Worm (Caenorhabditis elegans) whole organism, late embryonic: Measurements from ENCODE around the gene gldi-2.

Source experiments
- C08G9.2 ChIP-seq: sonication (generic microtip); optimal IDR thresholded peaks from 2 replicates; lab custom pipeline; 2016; ENCODE audit warnings: mild to moderate bottlenecking, missing genetic modification characterization, moderate library complexity, missing compliant biosample characterization
- C38D4.7 ChIP-seq: fragments of 200-800 bp; sonication (Bioruptor generic); optimal IDR thresholded peaks from 2 replicates; lab custom pipeline; 2018; ENCODE audit warnings: mild to moderate bottlenecking, missing genetic modification characterization, moderate library complexity, missing compliant biosample characterization
- F13H6.1 ChIP-seq: sonication (generic microtip); optimal IDR thresholded peaks from 2 replicates; lab custom pipeline; 2016; ENCODE audit warnings: missing genetic modification characterization, missing compliant biosample characterization
- K02D7.2 ChIP-seq: sonication (generic microtip); optimal IDR thresholded peaks from 2 replicates; lab custom pipeline; 2017; ENCODE audit warnings: mild to moderate bottlenecking, missing genetic modification characterization, missing compliant biosample characterization
- K09A11.1 ChIP-seq: sonication (generic microtip); optimal IDR thresholded peaks from 2 replicates; lab custom pipeline; 2017; ENCODE audit warnings: antibody characterized with exemption, mild to moderate bottlenecking, missing genetic modification characterization, missing compliant biosample characterization; ENCODE audit not compliant: insufficient read depth
- T23F11.4 ChIP-seq: fragments of 200-800 bp; sonication (Bioruptor generic); optimal IDR thresholded peaks from 2 replicates; lab custom pipeline; 2018; ENCODE audit warnings: mild to moderate bottlenecking, missing genetic modification characterization, missing compliant biosample characterization
- ahr-1 ChIP-seq: sonication (generic microtip); optimal IDR thresholded peaks from 2 replicates; lab custom pipeline; 2016; ENCODE audit warnings: missing genetic modification characterization, missing compliant biosample characterization
- ceh-14 ChIP-seq: sonication (generic microtip); optimal IDR thresholded peaks from 2 replicates; lab custom pipeline; 2016; ENCODE audit warnings: missing genotype, missing genetic modification characterization, missing compliant biosample characterization
- ceh-2 ChIP-seq: sonication (generic microtip); optimal IDR thresholded peaks from 2 replicates; lab custom pipeline; 2016; ENCODE audit warnings: missing genotype, missing genetic modification characterization, missing compliant biosample characterization
- ceh-24 ChIP-seq: sonication (generic microtip); optimal IDR thresholded peaks from 2 replicates; lab custom pipeline; 2016; ENCODE audit warnings: mild to moderate bottlenecking, missing genetic modification characterization, missing compliant biosample characterization
- ceh-31 ChIP-seq: sonication (generic microtip); optimal IDR thresholded peaks from 2 replicates; lab custom pipeline; 2016; ENCODE audit warnings: missing genetic modification characterization, missing compliant biosample characterization
- ceh-45 ChIP-seq: fragments of 200-800 bp; sonication (Bioruptor generic); IDR thresholded peaks from 2 replicates; pipeline ENCODE4 v1.3.6; 2022; ENCODE audit warnings: missing genetic modification reagents, missing genetic modification characterization, missing compliant biosample characterization
- ceh-6 ChIP-seq: fragments of 200-800 bp; sonication (Bioruptor generic); optimal IDR thresholded peaks from 2 replicates; lab custom pipeline; 2018; ENCODE audit warnings: mild to moderate bottlenecking, missing genetic modification characterization, missing compliant biosample characterization
- dve-1 ChIP-seq: sonication (generic microtip); optimal IDR thresholded peaks from 2 replicates; lab custom pipeline; 2017; ENCODE audit warnings: antibody characterized with exemption, mild to moderate bottlenecking, missing genetic modification characterization, missing compliant biosample characterization
- elt-2 ChIP-seq: sonication (generic microtip); optimal IDR thresholded peaks from 2 replicates; lab custom pipeline; 2016; ENCODE audit warnings: missing genetic modification reagents, missing genetic modification characterization, missing compliant biosample characterization
- elt-4 ChIP-seq: sonication (generic microtip); optimal IDR thresholded peaks from 2 replicates; lab custom pipeline; 2016; ENCODE audit warnings: missing genetic modification characterization, missing compliant biosample characterization
- hlh-13 ChIP-seq: fragments of 200-800 bp; sonication (Bioruptor generic); optimal IDR thresholded peaks from 2 replicates; lab custom pipeline; 2018; ENCODE audit warnings: mild to moderate bottlenecking, missing genetic modification characterization, missing compliant biosample characterization
- hlh-8 ChIP-seq: sonication (generic microtip); optimal IDR thresholded peaks from 2 replicates; lab custom pipeline; 2016; ENCODE audit warnings: missing genotype, missing genetic modification characterization, missing compliant biosample characterization
- lim-6 ChIP-seq: sonication (generic microtip); optimal IDR thresholded peaks from 2 replicates; lab custom pipeline; 2016; ENCODE audit warnings: missing genetic modification characterization, missing compliant biosample characterization
- madf-2 ChIP-seq: sonication (generic microtip); optimal IDR thresholded peaks from 2 replicates; lab custom pipeline; 2017; ENCODE audit warnings: missing genetic modification characterization, missing compliant biosample characterization
- nfya-1 ChIP-seq: sonication (generic microtip); optimal IDR thresholded peaks from 2 replicates; lab custom pipeline; 2017; ENCODE audit warnings: missing genetic modification characterization, mild to moderate bottlenecking, missing compliant biosample characterization, antibody characterized with exemption, moderate library complexity
- npax-4 ChIP-seq: sonication (generic microtip); optimal IDR thresholded peaks from 2 replicates; lab custom pipeline; 2016; ENCODE audit warnings: missing genetic modification characterization, missing compliant biosample characterization
- odd-2 ChIP-seq: sonication (generic microtip); optimal IDR thresholded peaks from 2 replicates; lab custom pipeline; 2017; ENCODE audit warnings: antibody characterized with exemption, mild to moderate bottlenecking, missing genetic modification characterization, missing compliant biosample characterization
- pat-9 ChIP-seq: fragments of 200-800 bp; sonication (Bioruptor generic); optimal IDR thresholded peaks from 2 replicates; lab custom pipeline; 2018; ENCODE audit warnings: mild to moderate bottlenecking, missing genetic modification characterization, moderate library complexity, missing compliant biosample characterization
- pax-1 ChIP-seq: fragments of 150-350 bp; optimal IDR thresholded peaks from 2 replicates; lab custom pipeline; 2014; ENCODE audit warnings: missing biosample characterization, missing genetic modification characterization
- pha-4 ChIP-seq: fragments of 150-350 bp; optimal IDR thresholded peaks from 2 replicates; lab custom pipeline; 2018; ENCODE audit warnings: missing biosample characterization, missing genetic modification reagents, missing genetic modification characterization
- ref-2 ChIP-seq: sonication (generic microtip); optimal IDR thresholded peaks from 2 replicates; lab custom pipeline; 2016; ENCODE audit warnings: missing genetic modification characterization, missing compliant biosample characterization
- rnt-1 ChIP-seq: sonication (generic microtip); optimal IDR thresholded peaks from 2 replicates; lab custom pipeline; 2016; ENCODE audit warnings: missing genetic modification characterization, missing compliant biosample characterization
- sdc-2 ChIP-seq: sonication (generic microtip); optimal IDR thresholded peaks from 2 replicates; lab custom pipeline; 2016; ENCODE audit warnings: missing genotype, missing genetic modification characterization, missing compliant biosample characterization
- sox-4 ChIP-seq: sonication (generic microtip); optimal IDR thresholded peaks from 2 replicates; lab custom pipeline; 2017; ENCODE audit warnings: mild to moderate bottlenecking, missing genetic modification characterization, inconsistent platforms, missing compliant biosample characterization
- tbx-2 ChIP-seq: sonication (generic microtip); optimal IDR thresholded peaks from 2 replicates; lab custom pipeline; 2016; ENCODE audit warnings: missing genetic modification characterization, missing compliant biosample characterization
- ttx-3 ChIP-seq: sonication (generic microtip); optimal IDR thresholded peaks from 2 replicates; lab custom pipeline; 2016; ENCODE audit warnings: missing genetic modification reagents, missing genetic modification characterization, missing compliant biosample characterization
- unc-3 ChIP-seq, 2 experiments: fragments of 200-800 bp in 1 of 2; sonication (Bioruptor generic) in 1 of 2; sonication (generic microtip) in 1 of 2; conservative IDR thresholded peaks in 1 of 2; optimal IDR thresholded peaks in 1 of 2; 2 replicates each; pipeline versions ENCODE4 v1.3.6 to Lab custom; 2016 to 2022; ENCODE audit warnings: missing compliant biosample characterization in 2 of 2, missing genetic modification characterization in 2 of 2, missing genetic modification reagents in 1 of 2
- unc-42 ChIP-seq: sonication (generic microtip); optimal IDR thresholded peaks from 2 replicates; lab custom pipeline; 2016; ENCODE audit warnings: missing genotype, missing genetic modification characterization, missing compliant biosample characterization
- unc-55 ChIP-seq: sonication (generic microtip); optimal IDR thresholded peaks from 2 replicates; lab custom pipeline; 2017; ENCODE audit warnings: missing biosample characterization, missing genetic modification reagents, missing genetic modification characterization
- unc-86 ChIP-seq: sonication (generic microtip); optimal IDR thresholded peaks from 2 replicates; lab custom pipeline; 2016; ENCODE audit warnings: missing genetic modification characterization, missing compliant biosample characterization
- zip-5 ChIP-seq: sonication (generic microtip); optimal IDR thresholded peaks from 2 replicates; lab custom pipeline; 2016; ENCODE audit warnings: missing genetic modification characterization, missing compliant biosample characterization
- ztf-16 ChIP-seq: sonication (generic microtip); optimal IDR thresholded peaks from 2 replicates; lab custom pipeline; 2017; ENCODE audit warnings: missing genetic modification characterization, missing compliant biosample characterization

The gldi-2 gene

DNA sequence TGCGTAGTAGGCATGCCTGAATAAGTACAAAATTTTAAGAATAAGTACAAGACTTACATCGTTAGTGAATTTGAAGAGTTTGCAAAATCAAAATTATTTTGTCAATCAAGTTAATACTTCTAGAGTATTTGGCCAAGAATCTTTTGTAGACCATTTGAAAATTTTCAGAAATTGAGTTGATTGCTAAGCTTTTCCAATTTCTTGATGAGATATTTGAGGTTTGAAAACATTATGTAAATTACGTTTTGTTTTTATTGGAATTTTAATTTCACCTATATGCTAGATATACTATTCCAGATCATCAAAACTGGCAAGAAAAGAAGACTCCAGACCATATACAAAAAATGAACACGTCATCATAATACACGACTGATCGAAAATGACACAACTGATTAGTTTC is 19.8 kb downstream of the gldi-2 start, which contains the start of gene tab-1:
Gene tab-1, plus strand, starts transcription at position 301 of the 400 bp plus-strand sequence.
- TF ChIP-seq sdc-2 (tag; lab: Kevin White, UChicago): no peak
- TF ChIP-seq sox-4: no peak
- no peak for TF ChIP-seq unc-3 (GFP tag; conservative IDR thresholded peaks at IDR 0.05; lab: Robert Waterston, UW)
- no peak for TF ChIP-seq unc-3 (tag; optimal IDR thresholded peaks at IDR 0.05; lab: Kevin White, UChicago)
- TF ChIP-seq elt-4 (tag; lab: Kevin White, UChicago): no peak
- TF ChIP-seq ref-2 (tag; lab: Kevin White, UChicago): no peak
- no peak for TF ChIP-seq pax-1 (tag; lab: Kevin White, UChicago)
- TF ChIP-seq ceh-31 (tag; lab: Kevin White, UChicago): no peak
- TF ChIP-seq rnt-1 (tag; lab: Kevin White, UChicago): no peak
- no peak for TF ChIP-seq ceh-14 (tag; lab: Kevin White, UChicago)
- TF ChIP-seq C08G9.2 (tag; lab: Kevin White, UChicago): no peak
- TF ChIP-seq ceh-2: no peak

DNA sequence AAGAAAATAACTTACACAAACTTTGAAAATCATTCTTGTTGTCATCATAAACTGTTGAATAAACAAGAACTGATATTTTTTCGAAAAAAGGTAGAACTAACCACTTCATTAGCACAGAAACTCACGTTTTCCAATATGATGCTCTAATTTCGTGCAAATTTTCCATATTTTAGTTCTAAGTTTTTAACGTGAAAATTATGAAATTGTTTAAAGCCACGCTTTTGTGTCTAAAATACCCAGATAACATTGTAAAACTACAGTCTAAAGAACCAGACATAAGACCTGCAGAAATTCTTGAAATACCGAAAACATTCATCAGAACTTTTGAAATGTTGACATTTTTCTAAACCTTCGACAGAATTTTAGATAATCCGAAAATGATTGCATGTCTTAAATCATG is 23.9 kb downstream of the gldi-2 start, which contains the start of gene F31E8.5:
Gene F31E8.5, minus strand, starts transcription at position 101 of the 400 bp plus-strand sequence.
- TF ChIP-seq pha-4 (no peak), ceh-45 (GFP tag; lab: Robert Waterston, UW) (no peak), madf-2 (no peak), ceh-2 (no peak), hlh-13 (no peak), elt-2 (tag; lab: Kevin White, UChicago) (no peak), tbx-2 (tag; lab: Kevin White, UChicago) (no peak), sox-4 (no peak), ttx-3 (tag; lab: Kevin White, UChicago) (no peak), hlh-8 (tag; lab: Kevin White, UChicago) (no peak), odd-2 (tag; lab: Kevin White, UChicago) (no peak), unc-55 (GFP tag; lab: Kevin White, UChicago) (no peak), npax-4 (tag; lab: Kevin White, UChicago) (no peak), ceh-14 (tag; lab: Kevin White, UChicago) (no peak), T23F11.4 (GFP tag; lab: Kevin White, UChicago) (no peak), rnt-1 (tag; lab: Kevin White, UChicago) (no peak), K02D7.2 (tag; lab: Kevin White, UChicago) (no peak), C38D4.7 (GFP tag; lab: Kevin White, UChicago) (no peak), ceh-24 (tag; lab: Kevin White, UChicago) (no peak)

DNA sequence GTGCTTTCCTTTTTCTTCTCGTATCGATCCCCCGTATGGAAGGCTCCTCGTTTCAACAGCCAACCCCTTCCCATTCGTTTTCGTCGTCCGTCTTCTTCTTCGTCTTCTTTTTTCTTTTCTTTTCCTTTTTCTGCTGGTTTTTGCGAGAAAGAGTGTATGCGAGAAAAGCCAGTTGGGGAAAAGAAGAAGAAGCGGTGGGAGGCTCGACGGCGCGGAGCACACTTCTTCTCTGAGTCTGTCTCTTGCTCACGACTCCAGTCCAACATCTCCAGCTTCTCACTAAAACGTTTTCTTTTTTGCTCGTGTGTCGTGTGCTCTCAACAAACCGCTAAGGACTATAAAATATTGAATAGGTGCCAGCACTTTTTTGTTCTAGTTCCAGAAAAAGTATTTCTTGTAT is 25.3 kb downstream of the gldi-2 start:
- TF ChIP-seq ref-2 (tag; lab: Kevin White, UChicago): no peak
- no peak for TF ChIP-seq hlh-13
- TF ChIP-seq odd-2 (tag; lab: Kevin White, UChicago): no peak
- no peak for TF ChIP-seq ahr-1
- TF ChIP-seq zip-5 (tag; lab: Kevin White, UChicago): no peak
- TF ChIP-seq dve-1: no peak
- TF ChIP-seq ceh-45 (GFP tag; lab: Robert Waterston, UW): no peak
- TF ChIP-seq K09A11.1 (tag; lab: Kevin White, UChicago): no peak
- no peak for TF ChIP-seq lim-6
- TF ChIP-seq tbx-2 (tag; lab: Kevin White, UChicago): peak; percentile 3
- no peak for TF ChIP-seq ztf-16
- no peak for TF ChIP-seq ceh-2
- no peak for TF ChIP-seq pat-9 (tag; lab: Kevin White, UChicago)
- TF ChIP-seq nfya-1 (tag; lab: Kevin White, UChicago): peak; percentile 36
- TF ChIP-seq unc-86 (tag; lab: Kevin White, UChicago): no peak
- peak; percentile 44 for TF ChIP-seq ceh-31 (tag; lab: Kevin White, UChicago)
- no peak for TF ChIP-seq unc-42
- no peak for TF ChIP-seq T23F11.4 (GFP tag; lab: Kevin White, UChicago)
- no peak for TF ChIP-seq F13H6.1
- no peak for TF ChIP-seq elt-2 (tag; lab: Kevin White, UChicago)
- no peak for TF ChIP-seq ceh-6
- no peak for TF ChIP-seq unc-55 (GFP tag; lab: Kevin White, UChicago)
- TF ChIP-seq, all 69 proteins: peak for 3
